Worm (Caenorhabditis elegans) whole organism, late embryonic: ENCODE data around the gene F49C12.4.
A peak's percentile ranks its signal among the peaks of the same experiment; 100 is the strongest.

Source experiments
- C08G9.2 ChIP-seq: sonication (generic microtip); optimal IDR thresholded peaks from 2 replicates; lab custom pipeline; 2016; ENCODE audit warnings: mild to moderate bottlenecking, missing genetic modification characterization, moderate library complexity, missing compliant biosample characterization
- K09A11.1 ChIP-seq: sonication (generic microtip); optimal IDR thresholded peaks from 2 replicates; lab custom pipeline; 2017; ENCODE audit warnings: antibody characterized with exemption, mild to moderate bottlenecking, missing genetic modification characterization, missing compliant biosample characterization; ENCODE audit not compliant: insufficient read depth
- T23F11.4 ChIP-seq: fragments of 200-800 bp; sonication (Bioruptor generic); optimal IDR thresholded peaks from 2 replicates; lab custom pipeline; 2018; ENCODE audit warnings: mild to moderate bottlenecking, missing genetic modification characterization, missing compliant biosample characterization
- ceh-19 ChIP-seq: fragments of 200-800 bp; sonication (Bioruptor generic); optimal IDR thresholded peaks from 2 replicates; lab custom pipeline; 2018; ENCODE audit warnings: mild to moderate bottlenecking, missing genetic modification characterization, missing compliant biosample characterization
- ceh-2 ChIP-seq: sonication (generic microtip); optimal IDR thresholded peaks from 2 replicates; lab custom pipeline; 2016; ENCODE audit warnings: missing genotype, missing genetic modification characterization, missing compliant biosample characterization
- ceh-22 ChIP-seq: sonication (generic microtip); optimal IDR thresholded peaks from 2 replicates; lab custom pipeline; 2017; ENCODE audit warnings: missing biosample characterization, missing genetic modification characterization
- ceh-30 ChIP-seq: fragments of 150-350 bp; optimal IDR thresholded peaks from 2 replicates; lab custom pipeline; 2014; ENCODE audit warnings: missing biosample characterization, missing genetic modification characterization
- ceh-34 ChIP-seq: sonication (generic microtip); optimal IDR thresholded peaks from 2 replicates; lab custom pipeline; 2016; ENCODE audit warnings: mild to moderate bottlenecking, missing genetic modification characterization, missing compliant biosample characterization
- ceh-45 ChIP-seq: fragments of 200-800 bp; sonication (Bioruptor generic); IDR thresholded peaks from 2 replicates; pipeline ENCODE4 v1.3.6; 2022; ENCODE audit warnings: missing genetic modification reagents, missing genetic modification characterization, missing compliant biosample characterization
- ceh-48 ChIP-seq: sonication (generic microtip); optimal IDR thresholded peaks from 2 replicates; lab custom pipeline; 2016; ENCODE audit warnings: missing genetic modification characterization, inconsistent platforms, missing compliant biosample characterization
- ceh-9 ChIP-seq: sonication (generic microtip); optimal IDR thresholded peaks from 2 replicates; lab custom pipeline; 2016; ENCODE audit warnings: mild to moderate bottlenecking, missing genetic modification characterization, inconsistent platforms, missing compliant biosample characterization
- che-1 ChIP-seq: sonication (generic microtip); optimal IDR thresholded peaks from 2 replicates; lab custom pipeline; 2016; ENCODE audit warnings: mild to moderate bottlenecking, missing genetic modification characterization, missing compliant biosample characterization
- dmd-4 ChIP-seq: sonication (generic microtip); optimal IDR thresholded peaks from 2 replicates; lab custom pipeline; 2016; ENCODE audit warnings: borderline replicate concordance, missing genetic modification characterization, missing compliant biosample characterization
- dve-1 ChIP-seq: sonication (generic microtip); optimal IDR thresholded peaks from 2 replicates; lab custom pipeline; 2017; ENCODE audit warnings: antibody characterized with exemption, mild to moderate bottlenecking, missing genetic modification characterization, missing compliant biosample characterization
- elt-2 ChIP-seq: sonication (generic microtip); optimal IDR thresholded peaks from 2 replicates; lab custom pipeline; 2016; ENCODE audit warnings: missing genetic modification reagents, missing genetic modification characterization, missing compliant biosample characterization
- eyg-1 ChIP-seq: sonication (generic microtip); optimal IDR thresholded peaks from 2 replicates; lab custom pipeline; 2016; ENCODE audit warnings: missing genotype, missing genetic modification characterization, missing compliant biosample characterization
- fax-1 ChIP-seq: sonication (generic microtip); optimal IDR thresholded peaks from 2 replicates; lab custom pipeline; 2016; ENCODE audit warnings: missing genotype, missing genetic modification characterization, missing compliant biosample characterization
- fkh-10 ChIP-seq: fragments of 150-350 bp; optimal IDR thresholded peaks from 2 replicates; lab custom pipeline; 2014; ENCODE audit warnings: missing biosample characterization, missing genetic modification reagents, missing genetic modification characterization
- fkh-6 ChIP-seq: sonication (generic microtip); optimal IDR thresholded peaks from 2 replicates; lab custom pipeline; 2016; ENCODE audit warnings: missing genetic modification characterization, missing compliant biosample characterization
- gmeb-2 ChIP-seq: sonication (generic microtip); optimal IDR thresholded peaks from 2 replicates; lab custom pipeline; 2016; ENCODE audit warnings: missing genetic modification characterization, inconsistent platforms, missing compliant biosample characterization
- hlh-30 ChIP-seq: sonication (generic microtip); optimal IDR thresholded peaks from 2 replicates; lab custom pipeline; 2017; ENCODE audit warnings: antibody characterized with exemption, missing genetic modification characterization, missing compliant biosample characterization; ENCODE audit not compliant: insufficient read depth
- hlh-8 ChIP-seq: sonication (generic microtip); optimal IDR thresholded peaks from 2 replicates; lab custom pipeline; 2016; ENCODE audit warnings: missing genotype, missing genetic modification characterization, missing compliant biosample characterization
- lim-6 ChIP-seq: sonication (generic microtip); optimal IDR thresholded peaks from 2 replicates; lab custom pipeline; 2016; ENCODE audit warnings: missing genetic modification characterization, missing compliant biosample characterization
- lin-11 ChIP-seq: fragments of 200-800 bp; sonication (Bioruptor generic); optimal IDR thresholded peaks from 2 replicates; lab custom pipeline; 2018; ENCODE audit warnings: mild to moderate bottlenecking, missing genetic modification characterization, missing compliant biosample characterization
- mec-3 ChIP-seq: sonication (generic microtip); optimal IDR thresholded peaks from 2 replicates; lab custom pipeline; 2016; ENCODE audit warnings: borderline replicate concordance, missing genetic modification characterization, missing compliant biosample characterization
- nhr-11 ChIP-seq: fragments of 150-350 bp; optimal IDR thresholded peaks from 2 replicates; lab custom pipeline; 2014; ENCODE audit warnings: missing biosample characterization, missing genetic modification characterization
- odd-2 ChIP-seq: sonication (generic microtip); optimal IDR thresholded peaks from 2 replicates; lab custom pipeline; 2017; ENCODE audit warnings: antibody characterized with exemption, mild to moderate bottlenecking, missing genetic modification characterization, missing compliant biosample characterization
- pag-3 ChIP-seq: sonication (generic microtip); optimal IDR thresholded peaks from 2 replicates; lab custom pipeline; 2016; ENCODE audit warnings: missing compliant biosample characterization, missing genetic modification characterization, borderline replicate concordance
- pha-2 ChIP-seq: sonication (generic microtip); optimal IDR thresholded peaks from 2 replicates; lab custom pipeline; 2017; ENCODE audit warnings: mild to moderate bottlenecking, missing genetic modification characterization, missing compliant biosample characterization
- sdc-2 ChIP-seq: sonication (generic microtip); optimal IDR thresholded peaks from 2 replicates; lab custom pipeline; 2016; ENCODE audit warnings: missing genotype, missing genetic modification characterization, missing compliant biosample characterization
- sox-2 ChIP-seq: fragments of 200-800 bp; sonication (Bioruptor generic); IDR thresholded peaks from 2 replicates; pipeline ENCODE4 v1.3.6; 2022; ENCODE audit warnings: missing genetic modification reagents, missing genetic modification characterization, missing compliant biosample characterization
- tbx-2 ChIP-seq: sonication (generic microtip); optimal IDR thresholded peaks from 2 replicates; lab custom pipeline; 2016; ENCODE audit warnings: missing genetic modification characterization, missing compliant biosample characterization
- tbx-7 ChIP-seq: sonication (generic microtip); optimal IDR thresholded peaks from 2 replicates; lab custom pipeline; 2016; ENCODE audit warnings: missing genotype, missing genetic modification characterization, missing compliant biosample characterization
- unc-42 ChIP-seq: sonication (generic microtip); optimal IDR thresholded peaks from 2 replicates; lab custom pipeline; 2016; ENCODE audit warnings: missing genotype, missing genetic modification characterization, missing compliant biosample characterization
- unc-55 ChIP-seq: sonication (generic microtip); optimal IDR thresholded peaks from 2 replicates; lab custom pipeline; 2017; ENCODE audit warnings: missing biosample characterization, missing genetic modification reagents, missing genetic modification characterization
- ztf-16 ChIP-seq: sonication (generic microtip); optimal IDR thresholded peaks from 2 replicates; lab custom pipeline; 2017; ENCODE audit warnings: missing genetic modification characterization, missing compliant biosample characterization

The F49C12.4 gene

DNA sequence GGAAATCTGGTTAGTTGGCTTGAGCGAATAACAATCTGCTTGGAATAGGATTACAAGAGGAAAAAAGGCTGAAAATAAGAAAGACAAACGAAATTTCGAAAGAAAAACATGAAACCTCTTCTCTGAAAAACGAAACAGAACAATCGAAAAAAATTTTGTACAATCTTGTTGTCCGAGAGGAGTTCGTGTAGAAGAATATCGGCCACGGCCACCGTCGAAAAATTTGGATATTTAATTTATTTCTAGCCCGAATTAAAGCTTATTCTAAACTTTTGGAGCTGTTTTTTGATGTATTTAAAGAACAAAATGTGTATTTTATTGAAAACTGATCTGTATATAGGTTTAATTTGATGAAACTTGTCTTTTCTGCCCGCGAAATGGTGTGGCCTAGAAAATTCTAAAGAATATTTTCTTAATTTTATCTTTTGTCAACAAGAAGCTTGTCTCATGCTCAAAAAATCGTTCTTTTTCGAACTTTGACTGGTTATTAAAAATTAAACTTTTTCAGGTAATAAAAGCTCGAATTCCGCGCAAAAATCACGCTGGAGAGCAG, 32.7 kb upstream of the F49C12.4 start, which contains the start of gene T20D3.5:
Gene T20D3.5 (plus strand): TSS at position 503 of the 553 bp plus-strand sequence.
- peak; percentile 7 for TF ChIP-seq tbx-2 (tag; lab: Kevin White, UChicago)
- no peak for TF ChIP-seq ceh-45 (GFP tag; lab: Robert Waterston, UW)
- TF ChIP-seq gmeb-2: no peak
- no peak for TF ChIP-seq sox-2 (GFP tag; lab: Robert Waterston, UW)
- no peak for TF ChIP-seq elt-2 (tag; lab: Kevin White, UChicago)
- TF ChIP-seq fkh-10 (GFP tag; lab: Kevin White, UChicago): no peak
- no peak for TF ChIP-seq pag-3 (tag; lab: Kevin White, UChicago)
- TF ChIP-seq lim-6 (tag; lab: Kevin White, UChicago): no peak
- no peak for TF ChIP-seq ceh-48 (tag; lab: Kevin White, UChicago)
- TF ChIP-seq hlh-8 (tag; lab: Kevin White, UChicago): no peak
- no peak for TF ChIP-seq tbx-7 (tag; lab: Kevin White, UChicago)
- TF ChIP-seq ceh-2 (tag; lab: Kevin White, UChicago): peak; percentile 7
- no peak for TF ChIP-seq lin-11

DNA sequence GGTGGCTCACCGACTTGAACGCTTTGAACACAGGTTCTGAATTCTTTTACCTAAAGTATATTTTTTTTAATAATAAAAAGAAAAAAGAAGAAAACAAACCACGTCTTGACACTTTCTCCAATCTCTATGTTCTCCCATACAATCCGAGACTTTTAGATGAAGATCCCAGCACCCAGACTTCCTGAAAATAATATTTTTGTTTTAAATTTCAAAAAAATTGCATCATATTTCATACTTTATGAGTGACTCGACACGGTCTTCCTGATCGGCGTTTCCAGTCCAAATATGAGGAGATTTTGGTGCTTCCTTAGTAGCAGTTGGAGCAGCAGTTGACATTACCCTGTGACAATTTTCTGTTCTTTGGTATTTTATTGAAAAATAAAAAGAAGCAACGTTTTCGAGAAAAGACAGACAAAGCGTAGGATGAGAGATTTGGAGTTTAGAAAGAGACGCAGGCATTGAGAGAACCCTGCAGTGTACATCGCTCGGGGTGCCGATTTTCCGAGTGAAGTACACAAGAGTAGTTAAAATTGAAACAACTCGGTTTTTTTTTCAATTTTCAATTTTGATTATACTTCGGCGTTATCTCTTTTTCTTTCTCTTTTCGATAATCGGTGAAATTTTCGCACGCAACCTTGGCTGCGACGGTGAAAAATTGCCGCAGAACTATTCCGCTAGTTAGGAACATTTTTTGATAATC, 31.8 kb upstream of the F49C12.4 start, which contains the start of the genes coa-4 and T20D3.14:
Gene coa-4 (minus strand): TSS at position 51 of the 700 bp plus-strand sequence.
Gene T20D3.14 (minus strand): TSS at position 358 of the 700 bp plus-strand sequence.
- TF ChIP-seq che-1 (tag; lab: Kevin White, UChicago): no peak
- no peak for TF ChIP-seq gmeb-2
- no peak for TF ChIP-seq fax-1 (tag; lab: Kevin White, UChicago)
- no peak for TF ChIP-seq ceh-30
- TF ChIP-seq dve-1: no peak
- no peak for TF ChIP-seq eyg-1 (tag; lab: Kevin White, UChicago)
- no peak for TF ChIP-seq fkh-6 (tag; lab: Kevin White, UChicago)
- no peak for TF ChIP-seq elt-2 (tag; lab: Kevin White, UChicago)
- no peak for TF ChIP-seq T23F11.4 (GFP tag; lab: Kevin White, UChicago)
- TF ChIP-seq nhr-11 (tag; lab: Kevin White, UChicago): no peak
- TF ChIP-seq ceh-22: no peak
- no peak for TF ChIP-seq odd-2 (tag; lab: Kevin White, UChicago)
- TF ChIP-seq ztf-16 (tag; lab: Kevin White, UChicago): no peak
- no peak for TF ChIP-seq unc-42 (tag; lab: Kevin White, UChicago)
- no peak for TF ChIP-seq lim-6 (tag; lab: Kevin White, UChicago)
- no peak for TF ChIP-seq C08G9.2 (tag; lab: Kevin White, UChicago)
- no peak for TF ChIP-seq ceh-19 (GFP tag; lab: Kevin White, UChicago)
- no peak for TF ChIP-seq ceh-9 (tag; lab: Kevin White, UChicago)

DNA sequence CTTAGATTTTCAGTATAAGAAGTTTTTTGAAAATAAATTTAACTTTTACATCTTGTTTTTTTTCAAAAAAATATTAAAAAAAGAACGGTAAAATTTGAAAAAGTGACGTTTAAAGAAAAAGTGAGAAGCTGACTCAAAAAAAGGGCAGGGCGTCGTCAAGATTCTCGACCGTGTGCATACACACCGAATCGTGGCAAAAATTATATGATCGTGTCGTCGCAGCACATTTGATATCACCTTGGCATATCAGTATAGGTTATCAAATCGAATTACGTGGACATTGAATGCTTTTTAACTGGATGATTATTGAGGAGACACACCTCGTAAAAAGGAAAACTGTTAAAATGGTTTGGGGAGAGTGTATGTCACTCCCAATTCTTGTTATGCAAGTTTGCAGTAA, 29.1 kb upstream of the F49C12.4 start:
- TF ChIP-seq dmd-4 (tag; lab: Kevin White, UChicago) (no peak), pha-2 (tag; lab: Kevin White, UChicago) (no peak), elt-2 (tag; lab: Kevin White, UChicago) (peak; percentile 49)

DNA sequence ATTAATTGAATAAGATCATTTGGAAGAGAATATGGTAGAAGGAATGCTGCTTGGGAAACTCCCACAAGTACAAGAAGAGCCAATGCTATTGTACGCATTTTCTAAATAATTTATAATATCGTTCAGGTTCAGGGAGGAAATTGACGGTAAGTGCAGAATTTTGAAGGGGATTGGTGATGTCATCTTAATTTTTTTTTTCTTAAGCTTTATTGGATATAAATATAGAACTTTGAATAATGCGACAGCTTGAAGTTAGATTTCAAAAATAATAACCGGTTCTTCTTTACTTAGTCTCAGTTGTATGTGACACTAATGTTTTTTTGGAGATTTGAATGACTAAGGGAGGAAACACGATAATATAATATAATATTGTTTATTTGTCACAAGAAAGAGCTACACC, 26.9 kb upstream of the F49C12.4 start, which contains the start of gene nspg-7.1:
Gene nspg-7.1 (minus strand): TSS at position 101 of the 400 bp plus-strand sequence.
- TF ChIP-seq K09A11.1 (tag; lab: Kevin White, UChicago) (no peak), hlh-30 (tag; lab: Kevin White, UChicago) (no peak), lim-6 (tag; lab: Kevin White, UChicago) (no peak), tbx-7 (tag; lab: Kevin White, UChicago) (no peak), sdc-2 (tag; lab: Kevin White, UChicago) (no peak), ceh-34 (tag; lab: Kevin White, UChicago) (no peak), ceh-22 (no peak), mec-3 (tag; lab: Kevin White, UChicago) (no peak), unc-55 (no peak)
